Fruit fly (Drosophila melanogaster) whole organism, embryonic: ENCODE data around the gene Fdx1.

Experiments used
- Abd-B ChIP-seq: fragments of 200-800 bp; sonication (Bioruptor generic); optimal IDR thresholded peaks from 2 replicates; lab custom pipeline; 2018; ENCODE audit warnings: missing biosample characterization, mild to moderate bottlenecking, missing genetic modification characterization, moderate library complexity
- B-H1 ChIP-seq: fragments of 200-800 bp; sonication (Bioruptor generic); IDR thresholded peaks from 3 replicates; pipeline ENCODE4 v1.3.6; 2022; ENCODE audit warnings: missing biosample characterization, missing genetic modification characterization
- CG10543 ChIP-seq: fragments of 200-800 bp; sonication (Bioruptor generic); optimal IDR thresholded peaks from 3 replicates; lab custom pipeline; 2017; ENCODE audit warnings: missing biosample characterization, mild to moderate bottlenecking, missing genetic modification characterization, moderate library complexity
- CG11560 ChIP-seq: fragments of 200-800 bp; sonication (Bioruptor generic); IDR thresholded peaks from 3 replicates; pipeline ENCODE4 v1.3.6; 2022; ENCODE audit warnings: missing biosample characterization, missing genetic modification characterization
- CG1233 ChIP-seq: fragments of 200-800 bp; sonication (Bioruptor generic); optimal IDR thresholded peaks from 4 replicates; lab custom pipeline; 2018; ENCODE audit warnings: missing biosample characterization, mild to moderate bottlenecking, missing genetic modification characterization
- CG12769 ChIP-seq: fragments of 200-800 bp; sonication (Bioruptor generic); optimal IDR thresholded peaks from 2 replicates; lab custom pipeline; 2019; ENCODE audit warnings: missing biosample characterization, mild to moderate bottlenecking, missing genetic modification characterization, moderate library complexity
- CG14050 ChIP-seq: fragments of 200-800 bp; sonication (Bioruptor generic); IDR thresholded peaks from 3 replicates; pipeline ENCODE4 v1.3.6; 2022; ENCODE audit warnings: missing biosample characterization, missing genetic modification characterization
- CG15073 ChIP-seq: fragments of 200-800 bp; sonication (Bioruptor generic); optimal IDR thresholded peaks from 2 replicates; lab custom pipeline; 2016; ENCODE audit warnings: missing biosample characterization, missing genetic modification characterization
- CG17186 ChIP-seq: fragments of 200-800 bp; sonication (Bioruptor generic); optimal IDR thresholded peaks from 3 replicates; lab custom pipeline; 2017; ENCODE audit warnings: missing biosample characterization, missing genetic modification reagents, missing genetic modification characterization
- CG17328 ChIP-seq: fragments of 200-800 bp; sonication (Bioruptor generic); IDR thresholded peaks from 2 replicates; pipeline ENCODE4 v1.3.6; 2022; ENCODE audit warnings: missing biosample characterization, missing genetic modification characterization
- CG17359 ChIP-seq: fragments of 200-800 bp; sonication (Bioruptor generic); optimal IDR thresholded peaks from 3 replicates; lab custom pipeline; 2018; ENCODE audit warnings: missing biosample characterization, mild to moderate bottlenecking, missing genetic modification characterization, moderate library complexity
- CG18764 ChIP-seq: fragments of 200-800 bp; sonication (Bioruptor generic); optimal IDR thresholded peaks from 3 replicates; lab custom pipeline; 2016; ENCODE audit warnings: missing biosample characterization, missing genetic modification characterization
- CG2889 ChIP-seq: fragments of 200-800 bp; sonication (Bioruptor generic); IDR thresholded peaks from 3 replicates; pipeline ENCODE4 v1.3.6; 2022; ENCODE audit warnings: missing biosample characterization, missing genetic modification characterization
- CG32772 ChIP-seq: fragments of 200-800 bp; sonication (Bioruptor generic); IDR thresholded peaks from 2 replicates; pipeline ENCODE4 v1.3.6; 2022; ENCODE audit warnings: missing biosample characterization, missing genetic modification characterization
- CG34224 ChIP-seq: fragments of 200-800 bp; sonication (Bioruptor generic); IDR thresholded peaks from 3 replicates; pipeline ENCODE4 v1.3.6; 2022; ENCODE audit warnings: missing biosample characterization, missing genetic modification characterization; ENCODE audit not compliant: partially characterized antibody
- CG5245 ChIP-seq: fragments of 200-800 bp; sonication (Bioruptor generic); optimal IDR thresholded peaks from 3 replicates; lab custom pipeline; 2016; ENCODE audit warnings: missing biosample characterization, missing genetic modification characterization
- CG6175 ChIP-seq: fragments of 200-800 bp; sonication (Bioruptor generic); IDR thresholded peaks from 3 replicates; pipeline ENCODE4 v1.3.6; 2022; ENCODE audit warnings: missing biosample characterization, missing genetic modification characterization
- CG6272 ChIP-seq: fragments of 200-800 bp; sonication (Bioruptor generic); IDR thresholded peaks from 2 replicates; pipeline ENCODE4 v1.3.6; 2022; ENCODE audit warnings: missing biosample characterization, missing genetic modification characterization
- CG7928 ChIP-seq: fragments of 200-800 bp; sonication (Bioruptor generic); optimal IDR thresholded peaks from 2 replicates; lab custom pipeline; 2017; ENCODE audit warnings: missing biosample characterization, mild to moderate bottlenecking, missing genetic modification characterization
- CG8478 ChIP-seq: fragments of >200 bp; optimal IDR thresholded peaks from 2 replicates; lab custom pipeline; 2018
- CG8765 ChIP-seq: fragments of 200-800 bp; sonication (Bioruptor generic); IDR thresholded peaks from 2 replicates; pipeline ENCODE4 v1.3.6; 2022; ENCODE audit warnings: missing biosample characterization, missing genetic modification characterization
- CTCF ChIP-seq: fragments of 200-800 bp; sonication (Bioruptor generic); optimal IDR thresholded peaks from 2 replicates; lab custom pipeline; 2017; ENCODE audit warnings: missing biosample characterization, mild to moderate bottlenecking, missing genetic modification characterization, moderate library complexity
- CoRest ChIP-seq: fragments of 200-800 bp; sonication (Bioruptor generic); optimal IDR thresholded peaks from 3 replicates; lab custom pipeline; 2018; ENCODE audit warnings: missing biosample characterization, mild to moderate bottlenecking, missing genetic modification characterization, moderate library complexity
- Dip3 ChIP-seq: fragments of 200-800 bp; sonication (Bioruptor generic); optimal IDR thresholded peaks from 3 replicates; lab custom pipeline; 2016; ENCODE audit warnings: missing biosample characterization, missing genetic modification characterization
- Dp ChIP-seq: fragments of 200-800 bp; sonication (Bioruptor generic); optimal IDR thresholded peaks from 2 replicates; lab custom pipeline; 2018; ENCODE audit warnings: missing biosample characterization, mild to moderate bottlenecking, missing genetic modification characterization, moderate library complexity
- Hey ChIP-seq: fragments of 200-800 bp; sonication (Bioruptor generic); optimal IDR thresholded peaks from 3 replicates; lab custom pipeline; 2018; ENCODE audit warnings: missing biosample characterization, mild to moderate bottlenecking, missing genetic modification characterization
- Med ChIP-seq: fragments of 200-800 bp; sonication (Bioruptor generic); peaks from one replicate; lab custom pipeline; 2016; ENCODE audit warnings: missing biosample characterization, missing genetic modification characterization, mild to moderate bottlenecking, inconsistent platforms, moderate library complexity
- Pdp1 ChIP-seq, 2 experiments: fragments of 200-800 bp; sonication (Bioruptor generic); optimal IDR thresholded peaks; 3 replicates each; lab custom pipeline; 2016; ENCODE audit warnings: missing biosample characterization in 2 of 2, missing genetic modification characterization in 2 of 2, mild to moderate bottlenecking in 1 of 2, moderate library complexity in 1 of 2
- Poxn ChIP-seq: fragments of 200-800 bp; sonication (Bioruptor generic); IDR thresholded peaks from 2 replicates; pipeline ENCODE4 v1.3.6; 2022; ENCODE audit warnings: missing biosample characterization, missing genetic modification characterization
- Scr ChIP-seq: fragments of 200-800 bp; sonication (Bioruptor generic); IDR thresholded peaks from 2 replicates; pipeline ENCODE4 v1.3.6; 2022; ENCODE audit warnings: missing biosample characterization, missing genetic modification characterization; ENCODE audit not compliant: partially characterized antibody
- al ChIP-seq: fragments of 200-800 bp; sonication (Bioruptor generic); IDR thresholded peaks from 2 replicates; pipeline ENCODE4 v1.3.6; 2022; ENCODE audit warnings: missing biosample characterization, missing genetic modification characterization
- ase ChIP-seq: fragments of 200-800 bp; sonication (Bioruptor generic); IDR thresholded peaks from 3 replicates; pipeline ENCODE4 v1.3.6; 2022; ENCODE audit warnings: missing biosample characterization, missing genetic modification characterization
- cas ChIP-seq: fragments of 200-800 bp; sonication (Bioruptor generic); IDR thresholded peaks from 2 replicates; pipeline ENCODE4 v1.3.6; 2022; ENCODE audit warnings: missing biosample characterization, missing genetic modification characterization
- chinmo ChIP-seq: fragments of 200-800 bp; sonication (Bioruptor generic); IDR thresholded peaks from 4 replicates; pipeline ENCODE4 v1.3.6; 2022; ENCODE audit warnings: missing biosample characterization, missing genetic modification characterization; ENCODE audit not compliant: partially characterized antibody
- da ChIP-seq: fragments of 200-800 bp; sonication (Bioruptor generic); optimal IDR thresholded peaks from 2 replicates; lab custom pipeline; 2016; ENCODE audit warnings: missing biosample characterization, missing genetic modification characterization
- esg ChIP-seq: fragments of 200-800 bp; sonication (Bioruptor generic); conservative IDR thresholded peaks from 2 replicates; pipeline ENCODE4 v1.3.6; 2022; ENCODE audit warnings: missing biosample characterization, missing genetic modification characterization
- ewg ChIP-seq: fragments of 200-800 bp; sonication (Bioruptor generic); optimal IDR thresholded peaks from 3 replicates; lab custom pipeline; 2017; ENCODE audit warnings: mild to moderate bottlenecking, missing biosample characterization, missing genetic modification reagents, missing genetic modification characterization
- exex ChIP-seq: fragments of 200-800 bp; sonication (Bioruptor generic); optimal IDR thresholded peaks from 4 replicates; lab custom pipeline; 2018; ENCODE audit warnings: missing biosample characterization, mild to moderate bottlenecking, missing genetic modification characterization, moderate library complexity
- eyg ChIP-seq: fragments of 200-800 bp; sonication (Bioruptor generic); optimal IDR thresholded peaks from 3 replicates; lab custom pipeline; 2016; ENCODE audit warnings: missing biosample characterization, missing genetic modification characterization
- fd102C ChIP-seq: fragments of 200-800 bp; sonication (Bioruptor generic); optimal IDR thresholded peaks from 2 replicates; lab custom pipeline; 2018; ENCODE audit warnings: missing biosample characterization, mild to moderate bottlenecking, missing genetic modification characterization, moderate library complexity
- mam ChIP-seq: fragments of 200-800 bp; sonication (Bioruptor generic); optimal IDR thresholded peaks from 3 replicates; lab custom pipeline; 2016; ENCODE audit warnings: missing biosample characterization, missing genetic modification characterization
- nmo ChIP-seq: fragments of 200-800 bp; sonication (Bioruptor generic); optimal IDR thresholded peaks from 2 replicates; lab custom pipeline; 2018; ENCODE audit warnings: missing biosample characterization, mild to moderate bottlenecking, missing genetic modification characterization, moderate library complexity
- pan ChIP-seq, 4 experiments: fragments of >200 bp in 3 of 4; fragments of 200-800 bp in 1 of 4; sonication (Bioruptor generic) in 1 of 4; optimal IDR thresholded peaks in 3 of 4; IDR thresholded peaks in 1 of 4; 2 replicates each; pipeline versions ENCODE4 v1.3.6 to Lab custom; 2017 to 2022; ENCODE audit warnings: missing biosample characterization in 2 of 4, missing genetic modification characterization in 2 of 4, mixed read lengths in 1 of 4
- repo ChIP-seq: fragments of 200-800 bp; sonication (Bioruptor generic); optimal IDR thresholded peaks from 2 replicates; lab custom pipeline; 2016; ENCODE audit warnings: missing biosample characterization, missing genetic modification characterization
- rib ChIP-seq: fragments of 200-800 bp; sonication (Bioruptor generic); IDR thresholded peaks from 2 replicates; pipeline ENCODE4 v1.3.6; 2022; ENCODE audit warnings: missing biosample characterization, missing genetic modification characterization
- salm ChIP-seq: fragments of 200-800 bp; sonication (Bioruptor generic); optimal IDR thresholded peaks from 2 replicates; lab custom pipeline; 2018; ENCODE audit warnings: missing biosample characterization, mild to moderate bottlenecking, missing genetic modification characterization
- sens ChIP-seq: fragments of 200-800 bp; sonication (Bioruptor generic); peaks from one replicate; lab custom pipeline; 2016; ENCODE audit warnings: missing biosample characterization, missing genetic modification characterization
- stc ChIP-seq: fragments of 200-800 bp; sonication (Bioruptor generic); IDR thresholded peaks from 2 replicates; pipeline ENCODE4 v1.3.6; 2022; ENCODE audit warnings: missing biosample characterization, missing genetic modification characterization
- trem ChIP-seq: fragments of 200-800 bp; optimal IDR thresholded peaks from 3 replicates; lab custom pipeline; 2019; ENCODE audit warnings: missing biosample characterization, mild to moderate bottlenecking, missing genetic modification characterization, moderate library complexity
- twi ChIP-seq: fragments of 200-800 bp; optimal IDR thresholded peaks from 2 replicates; lab custom pipeline; 2019; ENCODE audit warnings: missing biosample characterization, mild to moderate bottlenecking, missing genetic modification characterization, moderate library complexity

The Fdx1 gene

dm6 chr3L:9357830-9358712 lies 13.0 kb downstream of the Fdx1 start (continued):
- peak; percentile 25 for TF ChIP-seq twi (tag; lab: Kevin White, UChicago)
- no peak for TF ChIP-seq fd102C (GFP tag; lab: Kevin White, UChicago)
- TF ChIP-seq CG18764 (GFP tag; lab: Kevin White, UChicago), result no peak
- TF ChIP-seq ewg, result no peak
- TF ChIP-seq CTCF (GFP tag; lab: Kevin White, UChicago), result no peak
- TF ChIP-seq CG11560 (tag; lab: Robert Waterston, UW), result no peak
- no peak for TF ChIP-seq CG7928
- no peak for TF ChIP-seq CG6175 (GFP tag; lab: Robert Waterston, UW)
- TF ChIP-seq CG6272 (GFP tag; lab: Robert Waterston, UW), result no peak
- no peak for TF ChIP-seq CG32772 (GFP tag; lab: Robert Waterston, UW)
- TF ChIP-seq rib (GFP tag; lab: Robert Waterston, UW), result 0 out of 2 replicates have a peak, but pooled peaks have one; percentile 28
- no peak for TF ChIP-seq repo
- no peak for TF ChIP-seq Poxn (GFP tag; lab: Robert Waterston, UW)
- TF ChIP-seq eyg (GFP tag; lab: Kevin White, UChicago), result no peak
- TF ChIP-seq CG14050 (GFP tag; lab: Robert Waterston, UW), result no peak
- TF ChIP-seq Pdp1 (GFP tag; optimal IDR thresholded peaks at IDR 0.05; lab: Kevin White, UChicago), result peak in 1 of 2 experiments; percentile 33
- TF ChIP-seq al (GFP tag; lab: Robert Waterston, UW), result no peak
- no peak for TF ChIP-seq Dp (GFP tag; lab: Kevin White, UChicago)
- TF ChIP-seq CG15073, result no peak
- no peak for TF ChIP-seq Med (GFP tag; lab: Kevin White, UChicago)
- TF ChIP-seq CG34224 (GFP tag; lab: Robert Waterston, UW), result no peak
- TF ChIP-seq salm (tag; lab: Kevin White, UChicago), result no peak
- no peak for TF ChIP-seq CG17328 (GFP tag; lab: Robert Waterston, UW)
- TF ChIP-seq CG1233, result no peak
- peak; percentile 83 for TF ChIP-seq CG10543
- no peak for TF ChIP-seq trem (tag; lab: Kevin White, UChicago)
- TF ChIP-seq CG17186 (GFP tag; lab: Kevin White, UChicago), result no peak
- TF ChIP-seq Hey (tag; lab: Kevin White, UChicago), result peak; percentile 74
- no peak for TF ChIP-seq Dip3 (GFP tag; lab: Kevin White, UChicago)
- TF ChIP-seq cas (GFP tag; lab: Robert Waterston, UW), result no peak
- TF ChIP-seq CoRest (tag; lab: Kevin White, UChicago), result no peak
- no peak for TF ChIP-seq nmo
- 0 out of 2 replicates have a peak, but pooled peaks have one; percentile 19 for TF ChIP-seq stc (GFP tag; lab: Robert Waterston, UW)
- TF ChIP-seq B-H1 (GFP tag; lab: Robert Waterston, UW), result no peak
- no peak for TF ChIP-seq Abd-B (GFP tag; lab: Kevin White, UChicago)
- TF ChIP-seq CG17359 (tag; lab: Kevin White, UChicago), result no peak
- no peak for TF ChIP-seq da (GFP tag; lab: Kevin White, UChicago)
- peak; percentile 60 for TF ChIP-seq CG12769
- no peak for TF ChIP-seq CG8765 (GFP tag; lab: Robert Waterston, UW)
- no peak for TF ChIP-seq ase (GFP tag; lab: Robert Waterston, UW)
- no peak for TF ChIP-seq mam (GFP tag; lab: Kevin White, UChicago)
- no peak for TF ChIP-seq CG5245 (GFP tag; lab: Kevin White, UChicago)
- no peak for TF ChIP-seq sens
- no peak for TF ChIP-seq CG2889
- no peak for TF ChIP-seq esg (GFP tag; lab: Robert Waterston, UW)
- no peak for TF ChIP-seq CG8478
- peak; percentile 22 for TF ChIP-seq exex (tag; lab: Kevin White, UChicago)
- TF ChIP-seq chinmo (GFP tag; lab: Robert Waterston, UW), result peak; percentile 72; the same call in 2 of the 4 replicates
- TF ChIP-seq pan (optimal IDR thresholded peaks at IDR 0.05; lab: Kevin White, UChicago), result no peak
- TF ChIP-seq pan (GFP tag; optimal IDR thresholded peaks at IDR 0.05 in 1 of 2, IDR thresholded peaks at IDR 0.05 in 1 of 2), result no peak
- no peak for TF ChIP-seq Scr (GFP tag; lab: Robert Waterston, UW)
